Fruit fly (Drosophila melanogaster) whole organism, embryonic: ENCODE measurements around the gene CG6005.
A peak's percentile ranks its signal among the peaks of the same experiment; 100 is the strongest.

Experiments
- Blimp-1 ChIP-seq: fragments of 200-800 bp; sonication (Bioruptor generic); optimal IDR thresholded peaks from 3 replicates; lab custom pipeline; 2018; ENCODE audit warnings: missing biosample characterization, missing genetic modification characterization, mild to moderate bottlenecking, moderate library complexity, missing genetic modification reagents
- CG10321 ChIP-seq: fragments of 200-800 bp; sonication (Bioruptor generic); IDR thresholded peaks from 2 replicates; pipeline ENCODE4 v1.3.6; 2022; ENCODE audit warnings: missing biosample characterization, missing genetic modification characterization
- CG11504 ChIP-seq: fragments of 200-800 bp; sonication (Bioruptor generic); optimal IDR thresholded peaks from 3 replicates; lab custom pipeline; 2019; ENCODE audit warnings: missing biosample characterization, mild to moderate bottlenecking, missing genetic modification characterization, moderate library complexity
- CG12659 ChIP-seq: fragments of 200-800 bp; sonication (Bioruptor generic); optimal IDR thresholded peaks from 3 replicates; lab custom pipeline; 2017; ENCODE audit warnings: mild to moderate bottlenecking, missing biosample characterization, missing genetic modification reagents, missing genetic modification characterization
- CG13775 ChIP-seq: fragments of 200-800 bp; sonication (Bioruptor generic); optimal IDR thresholded peaks from 3 replicates; lab custom pipeline; 2017; ENCODE audit warnings: missing biosample characterization, mild to moderate bottlenecking, missing genetic modification characterization
- CG1647 ChIP-seq: fragments of 200-800 bp; sonication (Bioruptor generic); optimal IDR thresholded peaks from 3 replicates; lab custom pipeline; 2016; ENCODE audit warnings: missing biosample characterization, missing genetic modification characterization
- CG17359 ChIP-seq: fragments of 200-800 bp; sonication (Bioruptor generic); optimal IDR thresholded peaks from 3 replicates; lab custom pipeline; 2018; ENCODE audit warnings: missing biosample characterization, mild to moderate bottlenecking, missing genetic modification characterization, moderate library complexity
- CG17385 ChIP-seq: fragments of 200-800 bp; sonication (Bioruptor generic); optimal IDR thresholded peaks from 3 replicates; lab custom pipeline; 2018; ENCODE audit warnings: missing biosample characterization, mild to moderate bottlenecking, missing genetic modification characterization
- CG17612 ChIP-seq: fragments of 200-800 bp; sonication (Bioruptor generic); IDR thresholded peaks from 2 replicates; pipeline ENCODE4 v1.3.6; 2022; ENCODE audit warnings: missing biosample characterization, missing genetic modification characterization
- CG18262 ChIP-seq: fragments of 200-800 bp; optimal IDR thresholded peaks from 3 replicates; lab custom pipeline; 2019; ENCODE audit warnings: missing biosample characterization, mild to moderate bottlenecking, missing genetic modification characterization, moderate library complexity
- CG18599 ChIP-seq: fragments of 200-800 bp; sonication (Bioruptor generic); optimal IDR thresholded peaks from 3 replicates; lab custom pipeline; 2017; ENCODE audit warnings: missing biosample characterization, missing genetic modification characterization, mild to moderate bottlenecking, moderate library complexity, missing genetic modification reagents
- CG2199 ChIP-seq: fragments of 200-800 bp; sonication (Bioruptor generic); IDR thresholded peaks from 3 replicates; pipeline ENCODE4 v1.3.6; 2022; ENCODE audit warnings: missing biosample characterization, missing genetic modification characterization
- CG3065 ChIP-seq: fragments of 200-800 bp; sonication (Bioruptor generic); optimal IDR thresholded peaks from 2 replicates; lab custom pipeline; 2016; ENCODE audit warnings: missing biosample characterization, missing genetic modification characterization
- CG3281 ChIP-seq: fragments of 200-800 bp; sonication (Bioruptor generic); optimal IDR thresholded peaks from 3 replicates; lab custom pipeline; 2017; ENCODE audit warnings: missing biosample characterization, mild to moderate bottlenecking, missing genetic modification characterization
- CG4360 ChIP-seq: fragments of 200-800 bp; sonication (Bioruptor generic); IDR thresholded peaks from 2 replicates; pipeline ENCODE4 v1.3.6; 2022; ENCODE audit warnings: missing biosample characterization, missing genetic modification characterization
- CG43689 ChIP-seq: fragments of 200-800 bp; sonication (Bioruptor generic); IDR thresholded peaks from 2 replicates; pipeline ENCODE4 v1.3.6; 2022; ENCODE audit warnings: missing biosample characterization, missing genetic modification characterization
- CG4730 ChIP-seq: fragments of 200-800 bp; sonication (Bioruptor generic); IDR thresholded peaks from 2 replicates; pipeline ENCODE4 v1.3.6; 2022; ENCODE audit warnings: missing biosample characterization, missing genetic modification characterization
- CG5953 ChIP-seq: fragments of 200-800 bp; sonication (Bioruptor generic); IDR thresholded peaks from 2 replicates; pipeline ENCODE4 v1.3.6; 2022; ENCODE audit warnings: missing biosample characterization, missing genetic modification characterization
- CG7928 ChIP-seq: fragments of 200-800 bp; sonication (Bioruptor generic); optimal IDR thresholded peaks from 2 replicates; lab custom pipeline; 2017; ENCODE audit warnings: missing biosample characterization, mild to moderate bottlenecking, missing genetic modification characterization
- CG9437 ChIP-seq: fragments of 200-800 bp; sonication (Bioruptor generic); optimal IDR thresholded peaks from 2 replicates; lab custom pipeline; 2018; ENCODE audit warnings: missing biosample characterization, mild to moderate bottlenecking, missing genetic modification characterization
- CG9797 ChIP-seq: fragments of 200-800 bp; sonication (Bioruptor generic); optimal IDR thresholded peaks from 3 replicates; lab custom pipeline; 2018; ENCODE audit warnings: missing biosample characterization, mild to moderate bottlenecking, missing genetic modification characterization
- CoRest ChIP-seq: fragments of 200-800 bp; sonication (Bioruptor generic); optimal IDR thresholded peaks from 3 replicates; lab custom pipeline; 2018; ENCODE audit warnings: missing biosample characterization, mild to moderate bottlenecking, missing genetic modification characterization, moderate library complexity
- Doc2 ChIP-seq: fragments of 200-800 bp; sonication (Bioruptor generic); IDR thresholded peaks from 2 replicates; pipeline ENCODE4 v1.3.6; 2022; ENCODE audit warnings: missing biosample characterization, missing genetic modification characterization
- Hmx ChIP-seq: fragments of 200-800 bp; sonication (Bioruptor generic); optimal IDR thresholded peaks from 2 replicates; lab custom pipeline; 2016; ENCODE audit warnings: missing biosample characterization, missing genetic modification characterization
- Lim3 ChIP-seq: fragments of 200-800 bp; sonication (Bioruptor generic); IDR thresholded peaks from 2 replicates; pipeline ENCODE4 v1.3.6; 2022; ENCODE audit warnings: missing biosample characterization, missing genetic modification characterization
- Mad ChIP-seq: fragments of 200-800 bp; sonication (Bioruptor generic); optimal IDR thresholded peaks from 2 replicates; lab custom pipeline; 2016; ENCODE audit warnings: missing biosample characterization, missing genetic modification characterization
- Side ChIP-seq: fragments of 200-800 bp; sonication (Bioruptor generic); optimal IDR thresholded peaks from 2 replicates; lab custom pipeline; 2016; ENCODE audit warnings: missing biosample characterization, missing genetic modification characterization
- TFAM ChIP-seq: fragments of 200-800 bp; sonication (Bioruptor generic); optimal IDR thresholded peaks from 2 replicates; lab custom pipeline; 2017; ENCODE audit warnings: missing biosample characterization, missing genetic modification characterization, inconsistent platforms
- abd-A ChIP-seq: fragments of 200-800 bp; sonication (Bioruptor generic); optimal IDR thresholded peaks from 3 replicates; lab custom pipeline; 2019; ENCODE audit warnings: missing biosample characterization, mild to moderate bottlenecking, missing genetic modification characterization, moderate library complexity
- crol ChIP-seq: fragments of 200-800 bp; sonication (Bioruptor generic); IDR thresholded peaks from 2 replicates; pipeline ENCODE4 v1.3.6; 2022; ENCODE audit warnings: missing biosample characterization, missing genetic modification characterization
- cwo ChIP-seq: fragments of 200-800 bp; sonication (Bioruptor generic); optimal IDR thresholded peaks from 3 replicates; lab custom pipeline; 2017; ENCODE audit warnings: missing biosample characterization, missing genetic modification characterization, mild to moderate bottlenecking, moderate library complexity, missing genetic modification reagents
- exex ChIP-seq: fragments of 200-800 bp; sonication (Bioruptor generic); optimal IDR thresholded peaks from 4 replicates; lab custom pipeline; 2018; ENCODE audit warnings: missing biosample characterization, mild to moderate bottlenecking, missing genetic modification characterization, moderate library complexity
- eyg ChIP-seq: fragments of 200-800 bp; sonication (Bioruptor generic); optimal IDR thresholded peaks from 3 replicates; lab custom pipeline; 2016; ENCODE audit warnings: missing biosample characterization, missing genetic modification characterization
- gem ChIP-seq: fragments of 200-800 bp; sonication (Bioruptor generic); optimal IDR thresholded peaks from 2 replicates; lab custom pipeline; 2019; ENCODE audit warnings: missing biosample characterization, mild to moderate bottlenecking, missing genetic modification characterization, moderate library complexity
- gsb ChIP-seq: fragments of 200-800 bp; sonication (Bioruptor generic); IDR thresholded peaks from 2 replicates; pipeline ENCODE4 v1.3.6; 2022; ENCODE audit warnings: missing biosample characterization, missing genetic modification characterization
- kay ChIP-seq: fragments of 200-800 bp; sonication (Bioruptor generic); optimal IDR thresholded peaks from 2 replicates; lab custom pipeline; 2016; ENCODE audit warnings: missing biosample characterization, missing genetic modification characterization
- lov ChIP-seq, 2 experiments: fragments of 200-800 bp in 1 of 2; fragments of >200 bp in 1 of 2; sonication (Bioruptor generic) in 1 of 2; IDR thresholded peaks in 1 of 2; optimal IDR thresholded peaks in 1 of 2; 2 replicates in 1 of 2; 3 replicates in 1 of 2; pipeline versions ENCODE4 v1.3.6 to Lab custom; 2017 to 2022; ENCODE audit warnings: missing biosample characterization in 1 of 2, missing genetic modification characterization in 1 of 2
- luna ChIP-seq: fragments of 200-800 bp; sonication (Bioruptor generic); optimal IDR thresholded peaks from 2 replicates; lab custom pipeline; 2016; ENCODE audit warnings: missing biosample characterization, missing genetic modification characterization
- mirr ChIP-seq: fragments of 200-800 bp; sonication (Bioruptor generic); optimal IDR thresholded peaks from 3 replicates; lab custom pipeline; 2018; ENCODE audit warnings: missing biosample characterization, mild to moderate bottlenecking, missing genetic modification characterization
- oc ChIP-seq: fragments of 200-800 bp; sonication (Bioruptor generic); optimal IDR thresholded peaks from 2 replicates; lab custom pipeline; 2018; ENCODE audit warnings: missing biosample characterization, mild to moderate bottlenecking, missing genetic modification characterization, moderate library complexity
- pita ChIP-seq: fragments of 200-800 bp; sonication (Bioruptor generic); optimal IDR thresholded peaks from 2 replicates; lab custom pipeline; 2017; ENCODE audit warnings: missing biosample characterization, mild to moderate bottlenecking, missing genetic modification characterization
- pnt ChIP-seq: fragments of 200-800 bp; sonication (Bioruptor generic); optimal IDR thresholded peaks from 3 replicates; lab custom pipeline; 2016; ENCODE audit warnings: missing biosample characterization, missing genetic modification characterization
- sima ChIP-seq: fragments of 200-800 bp; sonication (Bioruptor generic); optimal IDR thresholded peaks from 2 replicates; lab custom pipeline; 2016; ENCODE audit warnings: missing biosample characterization, missing genetic modification characterization
- slou ChIP-seq: fragments of 200-800 bp; sonication (Bioruptor generic); optimal IDR thresholded peaks from 3 replicates; lab custom pipeline; 2016; ENCODE audit warnings: missing biosample characterization, missing genetic modification characterization
- sug ChIP-seq: fragments of 200-800 bp; optimal IDR thresholded peaks from 2 replicates; lab custom pipeline; 2019; ENCODE audit warnings: missing biosample characterization, mild to moderate bottlenecking, missing genetic modification characterization, moderate library complexity
- twi ChIP-seq: fragments of 200-800 bp; optimal IDR thresholded peaks from 2 replicates; lab custom pipeline; 2019; ENCODE audit warnings: missing biosample characterization, mild to moderate bottlenecking, missing genetic modification characterization, moderate library complexity
- unc-4 ChIP-seq: fragments of 200-800 bp; sonication (Bioruptor generic); IDR thresholded peaks from 2 replicates; pipeline ENCODE4 v1.3.6; 2022; ENCODE audit warnings: missing biosample characterization, missing genetic modification characterization; ENCODE audit not compliant: partially characterized antibody
- vvl ChIP-seq: fragments of 200-800 bp; sonication (Bioruptor generic); IDR thresholded peaks from 2 replicates; pipeline ENCODE4 v1.3.6; 2022; ENCODE audit warnings: missing biosample characterization, missing genetic modification characterization

Gene CG6005

dm6 chr3R:19056884-19057283, 33.1 kb upstream of the CG6005 start (continued):
- TF ChIP-seq abd-A = no peak
- no peak for TF ChIP-seq CG9437 (GFP tag; lab: Kevin White, UChicago)

dm6 chr3R:19054839-19055238, 31.0 kb upstream of the CG6005 start:
- TF ChIP-seq unc-4 (GFP tag; lab: Robert Waterston, UW) = no peak
- no peak for TF ChIP-seq CG1647
- peak; percentile 56 for TF ChIP-seq CG4360
- TF ChIP-seq CG12659 (GFP tag; lab: Kevin White, UChicago) = no peak
- TF ChIP-seq CG3065 (GFP tag; lab: Kevin White, UChicago) = no peak
- TF ChIP-seq CG5953 = no peak
- TF ChIP-seq crol (GFP tag; lab: Robert Waterston, UW) = no peak
- no peak for TF ChIP-seq lov (optimal IDR thresholded peaks at IDR 0.05; lab: Kevin White, UChicago)
- TF ChIP-seq lov (GFP tag; IDR thresholded peaks at IDR 0.05; lab: Robert Waterston, UW) = no peak
- TF ChIP-seq Doc2 (GFP tag; lab: Robert Waterston, UW) = no peak
- no peak for TF ChIP-seq CG17385 (GFP tag; lab: Kevin White, UChicago)
- TF ChIP-seq CG7928 (GFP tag; lab: Kevin White, UChicago) = no peak
- TF ChIP-seq CG3281 (GFP tag; lab: Kevin White, UChicago) = no peak
- TF ChIP-seq CG13775 (GFP tag; lab: Kevin White, UChicago) = no peak
- TF ChIP-seq twi = peak; percentile 82
- no peak for TF ChIP-seq kay (GFP tag; lab: Kevin White, UChicago)
- no peak for TF ChIP-seq sima (GFP tag; lab: Kevin White, UChicago)
- TF ChIP-seq CG11504 (tag; lab: Kevin White, UChicago) = no peak
- TF ChIP-seq Blimp-1 = no peak
- no peak for TF ChIP-seq CG18599 (GFP tag; lab: Kevin White, UChicago)
- TF ChIP-seq eyg (GFP tag; lab: Kevin White, UChicago) = no peak
- TF ChIP-seq CG2199 (GFP tag; lab: Robert Waterston, UW) = 0 out of 3 replicates have a peak, but pooled peaks have one; percentile 33

DNA sequence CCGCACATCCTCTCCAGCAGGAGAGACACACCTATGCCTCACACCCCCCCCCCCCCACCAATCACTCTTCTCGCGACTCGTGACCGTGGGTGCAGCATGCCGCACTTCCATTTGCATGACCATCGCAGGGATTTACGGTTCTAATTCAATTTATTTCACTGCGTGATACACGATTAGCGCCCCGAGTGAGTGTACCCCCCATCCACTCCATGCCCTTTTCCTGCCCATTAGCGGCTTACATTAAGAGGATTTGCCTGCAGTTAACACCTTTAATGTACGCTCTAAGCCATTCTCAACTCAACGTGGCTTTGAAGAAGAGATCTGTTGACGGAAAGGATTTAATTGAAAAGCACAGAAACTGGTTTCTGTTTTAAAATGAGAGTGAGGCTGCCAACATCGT, 28.6 kb upstream of the CG6005 start:
- TF ChIP-seq oc (tag; lab: Kevin White, UChicago) (peak; percentile 93), crol (GFP tag; lab: Robert Waterston, UW) (peak; percentile 69), Mad (GFP tag; lab: Kevin White, UChicago) (no peak), CG4730 (GFP tag; lab: Robert Waterston, UW) (0 out of 2 replicates have a peak, but pooled peaks have one; percentile 11), TFAM (GFP tag; lab: Kevin White, UChicago) (no peak)

- no peak for TF ChIP-seq gem (tag; lab: Kevin White, UChicago)
- TF ChIP-seq CG17612 (GFP tag; lab: Robert Waterston, UW) = no peak
- no peak for TF ChIP-seq pnt (GFP tag; lab: Kevin White, UChicago)
- TF ChIP-seq slou (GFP tag; lab: Kevin White, UChicago) = no peak
- no peak for TF ChIP-seq CG9797 (GFP tag; lab: Kevin White, UChicago)
- TF ChIP-seq exex (tag; lab: Kevin White, UChicago) = peak; percentile 93
- TF ChIP-seq sug (tag; lab: Kevin White, UChicago) = no peak
- TF ChIP-seq CoRest = no peak
- no peak for TF ChIP-seq CG17359 (tag; lab: Kevin White, UChicago)
- TF ChIP-seq vvl (GFP tag; lab: Robert Waterston, UW) = no peak
- TF ChIP-seq cwo = peak; percentile 94
- TF ChIP-seq pita = no peak
- no peak for TF ChIP-seq gsb (GFP tag; lab: Robert Waterston, UW)
- no peak for TF ChIP-seq CG18262 (tag; lab: Kevin White, UChicago)
- no peak for TF ChIP-seq Lim3 (GFP tag; lab: Robert Waterston, UW)
- no peak for TF ChIP-seq Hmx
- TF ChIP-seq Side (GFP tag; lab: Kevin White, UChicago) = no peak
- no peak for TF ChIP-seq CG43689 (GFP tag; lab: Robert Waterston, UW)
- no peak for TF ChIP-seq luna
- no peak for TF ChIP-seq CG10321 (GFP tag; lab: Robert Waterston, UW)
- peak; percentile 19 for TF ChIP-seq mirr (GFP tag; lab: Kevin White, UChicago)
These were observed 27.4 kb upstream of the CG6005 start for dm6 chr3R:19051247-19051646.
